Fruit fly (Drosophila melanogaster) whole organism, wandering third instar larva: ENCODE measurements around the gene CG2698.

Experiments used
- Abd-B ChIP-seq: fragments of >200 bp; optimal IDR thresholded peaks from 2 replicates; lab custom pipeline; 2017; ENCODE audit warnings: missing biosample characterization, missing genetic modification characterization
- CG9705 ChIP-seq: fragments of 200-800 bp; sonication (Bioruptor generic); optimal IDR thresholded peaks from 2 replicates; lab custom pipeline; 2018; ENCODE audit warnings: missing biosample characterization, mild to moderate bottlenecking, missing genetic modification characterization
- CrebA ChIP-seq: fragments of 200-800 bp; sonication (Bioruptor generic); optimal IDR thresholded peaks from 2 replicates; lab custom pipeline; 2016; ENCODE audit warnings: missing biosample characterization, mild to moderate bottlenecking, missing genetic modification characterization, borderline replicate concordance
- Dfd ChIP-seq: fragments of >200 bp; optimal IDR thresholded peaks from 2 replicates; lab custom pipeline; 2017; ENCODE audit warnings: missing biosample characterization, missing genetic modification characterization
- Dif ChIP-seq: fragments of 200-275, 200-300 bp; sonication (Bioruptor generic); optimal IDR thresholded peaks from 2 replicates; lab custom pipeline; 2018; ENCODE audit warnings: missing biosample characterization, missing genetic modification characterization; ENCODE audit not compliant: partially characterized antibody
- HLH106 ChIP-seq: fragments of 200-800 bp; optimal IDR thresholded peaks from 3 replicates; lab custom pipeline; 2019; ENCODE audit warnings: missing biosample characterization, mild to moderate bottlenecking, missing genetic modification characterization, moderate library complexity
- Hr83 ChIP-seq: fragments of 200-300 bp; sonication (Bioruptor generic); optimal IDR thresholded peaks from 2 replicates; lab custom pipeline; 2016; ENCODE audit warnings: missing biosample characterization, mild to moderate bottlenecking, missing genetic modification characterization, moderate library complexity; ENCODE audit not compliant: poor library complexity, severe bottlenecking
- Jra ChIP-seq: sonication (Bioruptor generic); optimal IDR thresholded peaks from 2 replicates; lab custom pipeline; 2016; ENCODE audit warnings: missing biosample characterization, missing genetic modification characterization
- Mio ChIP-seq: sonication (Bioruptor generic); optimal IDR thresholded peaks from 2 replicates; lab custom pipeline; 2016; ENCODE audit warnings: missing biosample characterization, missing genetic modification characterization
- Myc ChIP-seq: fragments of >200 bp; optimal IDR thresholded peaks from 2 replicates; lab custom pipeline; 2017
- N ChIP-seq: fragments of >200 bp; optimal IDR thresholded peaks from 2 replicates; lab custom pipeline; 2018; ENCODE audit warnings: missing biosample characterization, missing external identifiers, missing genetic modification characterization
- OdsH ChIP-seq: fragments of 200-800 bp; sonication (Bioruptor generic); optimal IDR thresholded peaks from 2 replicates; lab custom pipeline; 2016; ENCODE audit warnings: missing biosample characterization, mild to moderate bottlenecking, missing genetic modification characterization
- Rel ChIP-seq, 2 experiments: fragments of 200-800 bp; sonication (Bioruptor generic) in 1 of 2; optimal IDR thresholded peaks; 2 replicates in 1 of 2; 3 replicates in 1 of 2; lab custom pipeline; 2016 to 2019; ENCODE audit warnings: mild to moderate bottlenecking in 2 of 2, missing biosample characterization in 2 of 2, missing genetic modification characterization in 2 of 2, moderate library complexity in 1 of 2
- Sp1 ChIP-seq: fragments of 200-800 bp; sonication (Bioruptor generic); optimal IDR thresholded peaks from 3 replicates; lab custom pipeline; 2019; ENCODE audit warnings: missing biosample characterization, mild to moderate bottlenecking, missing genetic modification characterization, moderate library complexity
- Vsx2 ChIP-seq: fragments of 200-300, 225-300 bp; sonication (Bioruptor generic); optimal IDR thresholded peaks from 2 replicates; lab custom pipeline; 2018; ENCODE audit warnings: missing biosample characterization, missing genetic modification characterization; ENCODE audit not compliant: partially characterized antibody
- br ChIP-seq: fragments of 200-800 bp; sonication (Bioruptor generic); optimal IDR thresholded peaks from 2 replicates; lab custom pipeline; 2016; ENCODE audit warnings: missing biosample characterization, missing genetic modification characterization
- brk ChIP-seq: fragments of 200-800 bp; sonication (Bioruptor generic); optimal IDR thresholded peaks from 2 replicates; lab custom pipeline; 2016; ENCODE audit warnings: missing biosample characterization, mild to moderate bottlenecking, missing genetic modification characterization
- dl ChIP-seq, 2 experiments: fragments of 175-275, 200-275 bp in 1 of 2; fragments of 200-275 bp in 1 of 2; sonication (Bioruptor generic); optimal IDR thresholded peaks; lab custom pipeline; 2018; ENCODE audit warnings: mild to moderate bottlenecking in 2 of 2, missing biosample characterization in 2 of 2, missing genetic modification characterization in 2 of 2, moderate library complexity in 2 of 2; ENCODE audit not compliant: partially characterized antibody in 2 of 2, insufficient read depth in 1 of 2
- dmrt93B ChIP-seq: fragments of 200-800 bp; sonication (Bioruptor generic); optimal IDR thresholded peaks from 2 replicates; lab custom pipeline; 2018; ENCODE audit warnings: missing biosample characterization, mild to moderate bottlenecking, missing genetic modification characterization
- dsf ChIP-seq: sonication (Bioruptor generic); optimal IDR thresholded peaks from 2 replicates; lab custom pipeline; 2016; ENCODE audit warnings: missing biosample characterization, missing genetic modification characterization, borderline replicate concordance
- ey ChIP-seq: fragments of 200-800 bp; sonication (Bioruptor generic); optimal IDR thresholded peaks from 2 replicates; lab custom pipeline; 2016; ENCODE audit warnings: missing biosample characterization, missing genetic modification characterization
- foxo ChIP-seq, 2 experiments: fragments of 200-800 bp; sonication (Bioruptor generic); optimal IDR thresholded peaks; 2 replicates in 1 of 2; 3 replicates in 1 of 2; lab custom pipeline; 2016 to 2017; ENCODE audit warnings: missing biosample characterization in 2 of 2, missing genetic modification characterization in 2 of 2
- fru ChIP-seq: fragments of 200-800 bp; sonication (Bioruptor generic); optimal IDR thresholded peaks from 3 replicates; lab custom pipeline; 2016; ENCODE audit warnings: missing biosample characterization, mild to moderate bottlenecking, missing genetic modification characterization
- h ChIP-seq: fragments of 200-800 bp; sonication (Bioruptor generic); optimal IDR thresholded peaks from 3 replicates; lab custom pipeline; 2016; ENCODE audit warnings: missing biosample characterization, mild to moderate bottlenecking, missing genetic modification characterization
- rgr ChIP-seq: fragments of 200-800 bp; sonication (Bioruptor generic); optimal IDR thresholded peaks from 3 replicates; lab custom pipeline; 2016; ENCODE audit warnings: missing biosample characterization, mild to moderate bottlenecking, missing genetic modification characterization
- tai ChIP-seq: sonication (Bioruptor generic); optimal IDR thresholded peaks from 2 replicates; lab custom pipeline; 2016; ENCODE audit warnings: missing biosample characterization, missing genetic modification characterization
- usp ChIP-seq: fragments of >200 bp; optimal IDR thresholded peaks from 2 replicates; lab custom pipeline; 2017; ENCODE audit warnings: missing biosample characterization, missing genetic modification characterization
- woc ChIP-seq: sonication (Bioruptor generic); optimal IDR thresholded peaks from 2 replicates; lab custom pipeline; 2016; ENCODE audit warnings: missing biosample characterization, mild to moderate bottlenecking, missing genetic modification characterization

Gene CG2698

dm6 chr3R:7978379-7979009, 22.9 kb upstream of the CG2698 start, which contains the start of the genes CD98hc and Os-C:
TSS of gene CD98hc (minus strand) at chr3R:7978428.
TSS of gene Os-C (plus strand) at chr3R:7978959.
- peak; percentile 2 for TF ChIP-seq Sp1 (GFP tag; lab: Kevin White, UChicago)
- TF ChIP-seq CrebA (GFP tag; lab: Kevin White, UChicago): peak; percentile 84
- no peak for TF ChIP-seq Abd-B (GFP tag; lab: Kevin White, UChicago)

- TF ChIP-seq ey (GFP tag; lab: Kevin White, UChicago) (no peak), N (GFP tag; lab: Kevin White, UChicago) (no peak), Vsx2 (GFP tag; lab: Kevin White, UChicago) (no peak), dl (GFP tag; optimal IDR thresholded peaks at IDR 0.05; lab: Kevin White, UChicago; ENCODE audit: insufficient read depth in 1 of 2, partially characterized antibody in 2 of 2) (no peak), dmrt93B (GFP tag; lab: Kevin White, UChicago) (no peak), HLH106 (no peak), brk (GFP tag; lab: Kevin White, UChicago) (no peak), OdsH (GFP tag; lab: Kevin White, UChicago) (no peak), foxo (GFP tag; optimal IDR thresholded peaks at IDR 0.05; lab: Kevin White, UChicago) (no peak), dsf (no peak), Mio (GFP tag; lab: Kevin White, UChicago) (no peak), br (GFP tag; lab: Kevin White, UChicago) (no peak), Rel (GFP tag; optimal IDR thresholded peaks at IDR 0.05; lab: Kevin White, UChicago) (no peak), Rel (tag; optimal IDR thresholded peaks at IDR 0.05; lab: Kevin White, UChicago) (no peak), CG9705 (no peak), usp (no peak)
These were observed 21.1 kb upstream of the CG2698 start, which contains the start of gene Sfp84E for dm6 chr3R:7980222-7980621. TSS of gene Sfp84E (minus strand) at chr3R:7980322.

dm6 chr3R:7981396-7981795, 20.0 kb upstream of the CG2698 start:
- no peak for TF ChIP-seq dl (GFP tag; optimal IDR thresholded peaks at IDR 0.05; lab: Kevin White, UChicago; ENCODE audit: insufficient read depth in 1 of 2, partially characterized antibody in 2 of 2)
- TF ChIP-seq Myc (lab: Kevin White, UChicago): peak; percentile 63
- TF ChIP-seq CG9705: no peak
- peak; percentile 50 for TF ChIP-seq Vsx2 (GFP tag; lab: Kevin White, UChicago)
- no peak for TF ChIP-seq OdsH (GFP tag; lab: Kevin White, UChicago)
- TF ChIP-seq tai (GFP tag; lab: Kevin White, UChicago): peak; percentile 24
- TF ChIP-seq foxo (GFP tag; optimal IDR thresholded peaks at IDR 0.05; lab: Kevin White, UChicago): no peak
- TF ChIP-seq usp: no peak
- no peak for TF ChIP-seq Dif (GFP tag; lab: Kevin White, UChicago)
- no peak for TF ChIP-seq woc (GFP tag; lab: Kevin White, UChicago)

dm6 chr3R:7990257-7990656, 11.1 kb upstream of the CG2698 start:
- peak; percentile 51 for TF ChIP-seq Dfd (GFP tag; lab: Kevin White, UChicago)
- TF ChIP-seq woc (GFP tag; lab: Kevin White, UChicago): no peak

dm6 chr3R:7990799-7991423, 10.5 kb upstream of the CG2698 start:
- no peak for TF ChIP-seq Dif (GFP tag; lab: Kevin White, UChicago)
- peak; percentile 39 for TF ChIP-seq fru
- TF ChIP-seq h (GFP tag; lab: Kevin White, UChicago): no peak
- TF ChIP-seq rgr (GFP tag; lab: Kevin White, UChicago): no peak

DNA sequence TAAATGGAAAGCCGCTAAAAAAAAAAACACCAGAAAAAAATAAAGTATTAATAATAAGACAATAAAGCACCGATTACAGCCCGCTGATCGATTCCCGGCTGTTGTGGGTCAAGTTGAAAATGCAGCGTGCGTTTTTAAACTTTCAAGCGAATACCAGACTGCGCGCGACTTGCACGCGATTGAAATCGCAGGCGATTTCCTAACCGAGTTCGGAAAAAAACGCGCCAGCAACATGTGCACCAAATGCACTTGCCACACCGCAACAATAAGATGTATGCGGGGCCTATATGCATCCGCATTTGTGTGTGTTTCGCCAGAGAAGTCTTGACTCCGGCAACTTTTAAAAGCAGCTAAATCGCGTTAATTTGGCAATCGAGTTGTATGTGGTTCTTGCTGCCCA, 9.9 kb upstream of the CG2698 start:
- TF ChIP-seq Hr83 (GFP tag; lab: Kevin White, UChicago) (no peak), h (GFP tag; lab: Kevin White, UChicago) (no peak), Vsx2 (GFP tag; lab: Kevin White, UChicago) (no peak), Jra (GFP tag; lab: Kevin White, UChicago) (no peak), Myc (lab: Kevin White, UChicago) (peak; percentile 38)
